Fruit fly (Drosophila melanogaster): ENCODE measurements around the gene CG1750.

Gene CG1750

dm6 chr3R:31220456-31221336 is 34.0 kb downstream of the CG1750 start, which contains the start of gene CG12054 (continued):
- TF ChIP-seq ftz-f1 (GFP tag; optimal IDR thresholded peaks at IDR 0.05): no peak
- no peak for TF ChIP-seq CG12299 (tag; optimal IDR thresholded peaks at IDR 0.05)
- no peak for TF ChIP-seq Lpt (GFP tag; optimal IDR thresholded peaks at IDR 0.05)
- no peak for TF ChIP-seq Max (GFP tag; optimal IDR thresholded peaks at IDR 0.05)
- no peak for TF ChIP-seq CG6683 (GFP tag; optimal IDR thresholded peaks at IDR 0.05)
- TF ChIP-seq Lim3 (GFP tag; IDR thresholded peaks at IDR 0.05): no peak
- TF ChIP-seq CG1602 (GFP tag; optimal IDR thresholded peaks at IDR 0.05): no peak
- TF ChIP-seq tap (tag; optimal IDR thresholded peaks at IDR 0.05): no peak
- no peak for TF ChIP-seq lov (optimal IDR thresholded peaks at IDR 0.05)
- TF ChIP-seq lov (GFP tag; IDR thresholded peaks at IDR 0.05): no peak
- TF ChIP-seq tin (GFP tag; optimal IDR thresholded peaks at IDR 0.05): no peak
- TF ChIP-seq sd (tag; optimal IDR thresholded peaks at IDR 0.05): peak; percentile 59
- TF ChIP-seq HLH54F (GFP tag; optimal IDR thresholded peaks at IDR 0.05): no peak
- no peak for TF ChIP-seq CG3995 (GFP tag; optimal IDR thresholded peaks at IDR 0.05)
- no peak for TF ChIP-seq CG2199 (GFP tag; IDR thresholded peaks at IDR 0.05)
- TF ChIP-seq Myb (GFP tag; optimal IDR thresholded peaks at IDR 0.05): peak; percentile 3
- no peak for TF ChIP-seq unc-4 (GFP tag; IDR thresholded peaks at IDR 0.05; ENCODE audit: partially characterized antibody)
- no peak for TF ChIP-seq E2f1 (GFP tag; IDR thresholded peaks at IDR 0.05)
- no peak for TF ChIP-seq MBD-R2 (GFP tag; IDR thresholded peaks at IDR 0.05)
- TF ChIP-seq lab (GFP tag; optimal IDR thresholded peaks at IDR 0.05): no peak
- TF ChIP-seq Jarid2 (GFP tag; optimal IDR thresholded peaks at IDR 0.05): no peak
- no peak for TF ChIP-seq CG8944 (GFP tag; optimal IDR thresholded peaks at IDR 0.05)
- TF ChIP-seq CG8290 (GFP tag; optimal IDR thresholded peaks at IDR 0.05): no peak
- peak; percentile 5 to 59 for TF ChIP-seq CG8290 (tag; optimal IDR thresholded peaks at IDR 0.05)
- TF ChIP-seq NFAT (GFP tag; IDR thresholded peaks at IDR 0.05): no peak
- no peak for TF ChIP-seq ara (GFP tag; IDR thresholded peaks at IDR 0.05)
- TF ChIP-seq fu2 (GFP tag; optimal IDR thresholded peaks at IDR 0.05): peak; percentile 45
- TF ChIP-seq CG8089 (GFP tag; optimal IDR thresholded peaks at IDR 0.05): no peak
- TF ChIP-seq CG9797 (GFP tag; optimal IDR thresholded peaks at IDR 0.05): peak; percentile 91
- peak; percentile 91 for TF ChIP-seq gfzf (GFP tag; optimal IDR thresholded peaks at IDR 0.05)
- TF ChIP-seq Gsc (GFP tag; IDR thresholded peaks at IDR 0.05): no peak
- no peak for TF ChIP-seq slbo (GFP tag; IDR thresholded peaks at IDR 0.05)
- TF ChIP-seq CG2116 (GFP tag; optimal IDR thresholded peaks at IDR 0.05): peak; percentile 20
- TF ChIP-seq BEAF-32 (GFP tag; optimal IDR thresholded peaks at IDR 0.05): peak; percentile 50
- TF ChIP-seq CG4282 (GFP tag; optimal IDR thresholded peaks at IDR 0.05): no peak
- no peak for TF ChIP-seq her (GFP tag; optimal IDR thresholded peaks at IDR 0.05)
- TF ChIP-seq Scr (GFP tag; IDR thresholded peaks at IDR 0.05; ENCODE audit: partially characterized antibody): no peak
- no peak for TF ChIP-seq dmrt99B (tag; optimal IDR thresholded peaks at IDR 0.05)
- no peak for TF ChIP-seq CG10366 (GFP tag; IDR thresholded peaks at IDR 0.05)
- no peak for TF ChIP-seq CG4424 (GFP tag; optimal IDR thresholded peaks at IDR 0.05)
- peak; percentile 14 for TF ChIP-seq CG1792 (GFP tag; optimal IDR thresholded peaks at IDR 0.05)
- peak in 1 of 2 experiments; percentile 100 for TF ChIP-seq Pdp1 (GFP tag; optimal IDR thresholded peaks at IDR 0.05)
- no peak for TF ChIP-seq CG15696 (tag; optimal IDR thresholded peaks at IDR 0.05)
- no peak for TF ChIP-seq fru (optimal IDR thresholded peaks at IDR 0.05)
- peak; percentile 59 for TF ChIP-seq Abd-B (GFP tag; optimal IDR thresholded peaks at IDR 0.05)
- peak; percentile 32 for TF ChIP-seq CG12659 (GFP tag; optimal IDR thresholded peaks at IDR 0.05)
- TF ChIP-seq Oli (tag; optimal IDR thresholded peaks at IDR 0.05): no peak
- TF ChIP-seq Opbp (GFP tag; IDR thresholded peaks at IDR 0.05; ENCODE audit: partially characterized antibody): no peak
- no peak for TF ChIP-seq CG17385 (GFP tag; optimal IDR thresholded peaks at IDR 0.05)
- TF ChIP-seq Nf-YB (GFP tag; optimal IDR thresholded peaks at IDR 0.05): no peak

All from whole organism, embryonic.